Worm (Caenorhabditis elegans): ENCODE data around the gene frk-1.

ce11 chrIV:10066456-10066855, 23.5 kb downstream of the frk-1 start:
- no peak for TF ChIP-seq dao-5 (tag; optimal IDR thresholded peaks at IDR 0.05)
- no peak for TF ChIP-seq W03F9.2 (tag; optimal IDR thresholded peaks at IDR 0.05)
- TF ChIP-seq him-1 (tag; optimal IDR thresholded peaks at IDR 0.05): no peak

Measured in whole organism, L4/young adult.